Fruit fly (Drosophila melanogaster): Measurements from ENCODE around the gene CG13405.

The CG13405 gene

dm6 chr3L:26690-27271 is 48.4 kb downstream of the CG13405 start:
- no peak for TF ChIP-seq gl (tag; optimal IDR thresholded peaks at IDR 0.05)
- TF ChIP-seq CG32121 (GFP tag; IDR thresholded peaks at IDR 0.05): no peak
- no peak for TF ChIP-seq Ets98B (GFP tag; IDR thresholded peaks at IDR 0.05)
- no peak for TF ChIP-seq fd96Ca (GFP tag; IDR thresholded peaks at IDR 0.05)
- TF ChIP-seq Pif1A (GFP tag; optimal IDR thresholded peaks at IDR 0.05): no peak
- no peak for TF ChIP-seq rn (GFP tag; IDR thresholded peaks at IDR 0.05)
- no peak for TF ChIP-seq CG4496 (GFP tag; IDR thresholded peaks at IDR 0.05)
- TF ChIP-seq Pif1B (GFP tag; optimal IDR thresholded peaks at IDR 0.05): no peak

dm6 chr3L:25950-26349 is 49.2 kb downstream of the CG13405 start:
- TF ChIP-seq Ets98B (GFP tag; IDR thresholded peaks at IDR 0.05) (no peak), CG14655 (GFP tag; optimal IDR thresholded peaks at IDR 0.05) (no peak), D1 (tag; optimal IDR thresholded peaks at IDR 0.05) (no peak), CG8159 (tag; optimal IDR thresholded peaks at IDR 0.05) (no peak), rn (GFP tag; IDR thresholded peaks at IDR 0.05) (no peak), EcR (GFP tag; optimal IDR thresholded peaks at IDR 0.05) (no peak), CG32121 (GFP tag; IDR thresholded peaks at IDR 0.05) (no peak), CG17806 (tag; optimal IDR thresholded peaks at IDR 0.05) (no peak), CG12605 (GFP tag; IDR thresholded peaks at IDR 0.05) (no peak), fd96Ca (GFP tag; IDR thresholded peaks at IDR 0.05) (no peak), CG15710 (tag; optimal IDR thresholded peaks at IDR 0.05) (no peak), Pif1A (GFP tag; optimal IDR thresholded peaks at IDR 0.05) (no peak), CG10348 (GFP tag; IDR thresholded peaks at IDR 0.05) (no peak), CG8301 (tag; optimal IDR thresholded peaks at IDR 0.05) (no peak), CG34367 (tag; optimal IDR thresholded peaks at IDR 0.05) (no peak), Pif1B (GFP tag; optimal IDR thresholded peaks at IDR 0.05) (no peak), Snoo (tag; optimal IDR thresholded peaks at IDR 0.05) (no peak), gl (tag; optimal IDR thresholded peaks at IDR 0.05) (no peak)
